Fruit fly (Drosophila melanogaster) whole organism, adult: Measurements from ENCODE around the gene Sf3a1.
A peak's percentile ranks its signal among the peaks of the same experiment; 100 is the strongest.

Experiments
- CG11617 ChIP-seq: fragments of 200-800 bp; sonication (Bioruptor generic); optimal IDR thresholded peaks from 2 replicates; lab custom pipeline; 2017; ENCODE audit warnings: mild to moderate bottlenecking, missing biosample characterization, missing genetic modification reagents, missing genetic modification characterization
- CG12768 ChIP-seq: fragments of 200-800 bp; sonication (Bioruptor generic); optimal IDR thresholded peaks from 2 replicates; lab custom pipeline; 2017; ENCODE audit warnings: missing biosample characterization, missing genetic modification characterization, mild to moderate bottlenecking, moderate library complexity, missing genetic modification reagents
- CG14711 ChIP-seq: fragments of 200-800 bp; sonication (Bioruptor generic); optimal IDR thresholded peaks from 2 replicates; lab custom pipeline; 2018; ENCODE audit warnings: missing biosample characterization, mild to moderate bottlenecking, missing genetic modification characterization, moderate library complexity
- CG1620 ChIP-seq: fragments of 200-800 bp; sonication (Bioruptor generic); optimal IDR thresholded peaks from 2 replicates; lab custom pipeline; 2016; ENCODE audit warnings: missing biosample characterization, missing genetic modification characterization
- CG33017 ChIP-seq: fragments of 200-800 bp; sonication (Bioruptor generic); optimal IDR thresholded peaks from 2 replicates; lab custom pipeline; 2018; ENCODE audit warnings: missing biosample characterization, mild to moderate bottlenecking, missing genetic modification characterization, moderate library complexity
- CG5204 ChIP-seq: fragments of 200-800 bp; sonication (Bioruptor generic); optimal IDR thresholded peaks from 2 replicates; lab custom pipeline; 2016; ENCODE audit warnings: missing biosample characterization, missing genetic modification characterization
- CG7045 ChIP-seq: fragments of 200-800 bp; sonication (Bioruptor generic); optimal IDR thresholded peaks from 2 replicates; lab custom pipeline; 2017; ENCODE audit warnings: missing biosample characterization, mild to moderate bottlenecking, missing genetic modification characterization
- CG7101 ChIP-seq: fragments of 200-800 bp; sonication (Bioruptor generic); optimal IDR thresholded peaks from 2 replicates; lab custom pipeline; 2018; ENCODE audit warnings: missing biosample characterization, mild to moderate bottlenecking, missing genetic modification characterization, moderate library complexity
- Crg-1 ChIP-seq: fragments of 200-800 bp; sonication (Bioruptor generic); optimal IDR thresholded peaks from 2 replicates; lab custom pipeline; 2016; ENCODE audit warnings: missing biosample characterization, missing genetic modification characterization
- Hr96 ChIP-seq: fragments of 200-800 bp; sonication (Bioruptor generic); optimal IDR thresholded peaks from 2 replicates; lab custom pipeline; 2016; ENCODE audit warnings: missing biosample characterization, missing genetic modification characterization
- Mnt ChIP-seq: fragments of 200-800 bp; sonication (Bioruptor generic); optimal IDR thresholded peaks from 2 replicates; lab custom pipeline; 2016; ENCODE audit warnings: missing biosample characterization, mild to moderate bottlenecking, missing genetic modification characterization
- bab1 ChIP-seq: fragments of 200-800 bp; sonication (Bioruptor generic); optimal IDR thresholded peaks from 3 replicates; lab custom pipeline; 2019; ENCODE audit warnings: missing biosample characterization, mild to moderate bottlenecking, missing genetic modification characterization, moderate library complexity
- cic ChIP-seq: fragments of 200-800 bp; sonication (Bioruptor generic); optimal IDR thresholded peaks from 2 replicates; lab custom pipeline; 2017; ENCODE audit warnings: missing biosample characterization, mild to moderate bottlenecking, missing genetic modification characterization, moderate library complexity
- cnc ChIP-seq, 2 experiments: fragments of >200 bp; optimal IDR thresholded peaks; 2 replicates each; lab custom pipeline; 2017
- kay ChIP-seq: fragments of 200-800 bp; sonication (Bioruptor generic); peaks from one replicate; lab custom pipeline; 2016; ENCODE audit warnings: missing biosample characterization, missing genetic modification characterization, borderline replicate concordance
- ovo ChIP-seq: fragments of 200-800 bp; sonication (Bioruptor generic); optimal IDR thresholded peaks from 2 replicates; lab custom pipeline; 2016; ENCODE audit warnings: missing biosample characterization, missing genetic modification characterization
- pad ChIP-seq: fragments of 200-800 bp; sonication (Bioruptor generic); optimal IDR thresholded peaks from 3 replicates; lab custom pipeline; 2017; ENCODE audit warnings: missing biosample characterization, missing genetic modification characterization, mild to moderate bottlenecking, moderate library complexity, missing genetic modification reagents
- tj ChIP-seq: fragments of 200-800 bp; sonication (Bioruptor generic); optimal IDR thresholded peaks from 3 replicates; lab custom pipeline; 2017; ENCODE audit warnings: missing biosample characterization, mild to moderate bottlenecking, missing genetic modification characterization, moderate library complexity
- toe ChIP-seq: fragments of 200-800 bp; sonication (Bioruptor generic); optimal IDR thresholded peaks from 2 replicates; lab custom pipeline; 2016; ENCODE audit warnings: missing biosample characterization, missing genetic modification characterization

Sf3a1 gene

DNA sequence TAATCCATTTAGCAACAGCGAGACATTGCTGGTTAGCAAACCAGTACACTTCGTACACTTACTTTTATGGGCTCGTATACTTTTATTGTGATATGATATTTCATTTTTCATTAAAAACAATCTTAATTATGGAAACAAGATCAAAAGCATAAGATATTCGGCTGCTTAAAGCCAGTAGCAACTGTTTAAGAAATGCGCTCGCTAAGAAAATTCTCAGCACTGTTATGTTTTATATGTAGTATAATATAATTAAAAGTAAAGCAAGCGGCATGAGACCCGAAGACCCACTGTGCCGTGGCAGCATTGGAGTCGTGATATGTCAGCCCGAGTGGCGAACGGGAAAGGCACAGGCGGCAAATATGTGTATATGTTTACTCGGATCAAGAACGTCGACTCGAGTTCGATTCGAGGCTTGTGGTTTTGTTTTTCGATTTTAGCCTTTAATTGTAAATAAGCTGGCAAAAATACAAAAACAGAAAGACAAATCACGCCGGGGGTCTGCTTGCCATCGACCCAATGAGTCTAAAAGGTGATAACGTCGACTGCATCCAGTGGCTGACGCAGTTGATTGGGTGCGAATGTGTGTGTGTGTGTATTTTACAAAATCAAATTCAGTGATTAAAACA is 16.9 kb upstream of the Sf3a1 start:
- TF ChIP-seq CG1620 (GFP tag; lab: Kevin White, UChicago) = no peak
- peak; percentile 36 for TF ChIP-seq kay (GFP tag; lab: Kevin White, UChicago)
- no peak for TF ChIP-seq CG7101 (tag; lab: Kevin White, UChicago)
- no peak for TF ChIP-seq cic (GFP tag; lab: Kevin White, UChicago)
- TF ChIP-seq CG5204 (GFP tag; lab: Kevin White, UChicago) = peak; percentile 7

DNA sequence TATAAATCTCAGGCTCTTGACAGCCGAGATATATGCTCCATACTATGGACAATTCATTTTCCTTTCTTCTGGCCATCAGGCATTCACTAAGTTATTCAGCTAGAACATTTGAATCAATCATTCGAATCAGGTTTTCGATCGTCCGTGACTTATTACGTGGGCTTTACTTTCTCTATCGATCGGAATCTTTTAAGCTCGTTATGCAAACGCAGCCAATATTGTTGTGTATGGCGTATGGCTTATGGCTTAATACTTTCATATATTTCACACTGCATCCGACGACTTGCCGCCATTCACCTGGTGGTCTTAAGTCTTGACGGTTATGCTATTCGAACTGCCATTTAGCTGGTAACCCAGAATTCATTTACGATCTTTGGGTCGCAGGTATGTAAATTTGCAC is 14.0 kb upstream of the Sf3a1 start:
- TF ChIP-seq toe (GFP tag; lab: Kevin White, UChicago) (no peak), CG14711 (tag; lab: Kevin White, UChicago) (no peak), pad (GFP tag; lab: Kevin White, UChicago) (no peak), CG11617 (no peak), CG33017 (tag; lab: Kevin White, UChicago) (no peak), cnc (optimal IDR thresholded peaks at IDR 0.05; lab: Kevin White, UChicago) (no peak), tj (GFP tag; lab: Kevin White, UChicago) (no peak), Mnt (GFP tag; lab: Kevin White, UChicago) (no peak)

DNA sequence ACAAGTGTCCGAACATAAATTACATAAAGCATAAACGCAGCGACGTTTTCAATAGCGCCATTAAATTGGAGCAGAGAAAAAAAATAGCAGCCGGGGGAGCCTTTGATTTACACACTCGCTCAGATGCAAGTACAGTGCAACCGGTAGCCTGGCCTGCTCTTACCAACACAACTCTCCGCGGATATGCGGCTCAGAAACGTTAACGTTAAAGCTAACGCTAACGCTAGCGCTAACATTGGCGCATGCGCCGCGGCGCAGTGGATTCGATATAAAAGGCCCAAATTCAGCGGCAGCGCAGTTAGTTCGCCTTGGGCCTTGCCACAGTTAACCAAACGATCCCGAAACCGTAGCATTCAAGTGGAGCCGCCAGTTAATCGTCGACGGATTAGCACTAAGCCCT is 12.1 kb upstream of the Sf3a1 start, which contains the start of gene Pxd:
TSS of gene Pxd (plus strand) at position 301 of the 400 bp plus-strand sequence.
- no peak for TF ChIP-seq CG7045
- no peak for TF ChIP-seq CG11617
- TF ChIP-seq CG5204 (GFP tag; lab: Kevin White, UChicago) = no peak
- TF ChIP-seq CG12768 = no peak
- TF ChIP-seq ovo (GFP tag; lab: Kevin White, UChicago) = no peak
- no peak for TF ChIP-seq cnc (optimal IDR thresholded peaks at IDR 0.05; lab: Kevin White, UChicago)
- no peak for TF ChIP-seq pad (GFP tag; lab: Kevin White, UChicago)
- no peak for TF ChIP-seq CG7101 (tag; lab: Kevin White, UChicago)
- no peak for TF ChIP-seq CG1620 (GFP tag; lab: Kevin White, UChicago)
- TF ChIP-seq toe (GFP tag; lab: Kevin White, UChicago) = no peak
- TF ChIP-seq CG14711 (tag; lab: Kevin White, UChicago) = no peak
- no peak for TF ChIP-seq Hr96
- TF ChIP-seq kay (GFP tag; lab: Kevin White, UChicago) = no peak
- no peak for TF ChIP-seq bab1 (GFP tag; lab: Kevin White, UChicago)

DNA sequence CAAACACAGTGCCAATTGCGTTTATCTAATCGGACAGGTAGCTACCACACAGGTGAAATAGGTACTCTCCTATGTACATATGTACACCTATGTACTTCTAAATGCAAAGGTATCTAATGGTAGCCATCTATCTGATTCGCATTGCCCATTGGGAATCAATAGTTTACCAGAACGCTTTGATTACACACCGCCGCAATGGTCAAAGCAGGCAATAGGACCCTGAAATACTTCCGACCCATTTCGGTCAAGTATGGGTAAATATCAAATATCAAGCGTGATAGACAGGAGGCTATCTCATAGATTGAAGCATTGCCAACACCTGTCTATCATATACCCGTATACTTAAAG is 6.5 kb upstream of the Sf3a1 start:
- TF ChIP-seq ovo (GFP tag; lab: Kevin White, UChicago) (no peak), pad (GFP tag; lab: Kevin White, UChicago) (no peak), CG7045 (no peak), CG5204 (GFP tag; lab: Kevin White, UChicago) (no peak), Mnt (GFP tag; lab: Kevin White, UChicago) (no peak), cnc (optimal IDR thresholded peaks at IDR 0.05; lab: Kevin White, UChicago) (no peak), CG7101 (tag; lab: Kevin White, UChicago) (no peak), CG12768 (no peak), CG33017 (tag; lab: Kevin White, UChicago) (no peak), cic (GFP tag; lab: Kevin White, UChicago) (no peak), bab1 (GFP tag; lab: Kevin White, UChicago) (no peak), kay (GFP tag; lab: Kevin White, UChicago) (no peak), Hr96 (no peak), Crg-1 (GFP tag; lab: Kevin White, UChicago) (no peak), toe (GFP tag; lab: Kevin White, UChicago) (no peak)

DNA sequence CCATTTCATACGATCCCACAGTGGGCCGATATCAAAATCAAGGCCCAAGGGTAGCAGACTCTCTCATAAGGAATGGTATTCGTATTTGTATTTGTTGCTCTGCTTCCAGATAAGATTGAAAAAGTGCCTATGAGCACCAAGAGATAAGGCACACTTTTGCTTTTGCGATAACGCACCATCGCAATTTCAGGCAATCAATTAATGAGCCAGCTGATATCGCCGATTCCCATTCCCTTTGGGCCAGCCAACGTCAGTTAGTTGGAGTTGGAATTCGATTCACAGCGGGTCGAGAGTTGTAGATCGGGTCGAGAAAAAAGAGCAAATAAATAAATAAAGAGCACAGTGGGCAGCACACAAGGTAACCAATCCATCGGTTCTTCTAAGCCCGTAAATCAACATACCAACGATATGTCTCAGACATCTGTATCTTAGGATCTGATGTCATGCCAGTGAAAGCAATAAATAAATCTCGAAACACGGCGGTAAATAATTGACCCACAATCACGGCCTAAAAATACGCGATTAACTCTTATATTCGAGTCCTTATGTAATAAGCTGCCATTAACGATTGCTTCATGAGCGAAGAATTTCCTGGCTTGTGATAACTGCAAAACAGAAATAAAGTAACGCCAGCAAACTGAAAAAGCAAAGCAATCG is 6.0 kb upstream of the Sf3a1 start, which contains the start of gene CG8907:
TSS of gene CG8907 (plus strand) at position 252 of the 657 bp plus-strand sequence.
- TF ChIP-seq CG33017 (tag; lab: Kevin White, UChicago) (no peak), pad (GFP tag; lab: Kevin White, UChicago) (no peak), CG5204 (GFP tag; lab: Kevin White, UChicago) (no peak), cic (GFP tag; lab: Kevin White, UChicago) (peak; percentile 20), kay (GFP tag; lab: Kevin White, UChicago) (peak; percentile 46)

DNA sequence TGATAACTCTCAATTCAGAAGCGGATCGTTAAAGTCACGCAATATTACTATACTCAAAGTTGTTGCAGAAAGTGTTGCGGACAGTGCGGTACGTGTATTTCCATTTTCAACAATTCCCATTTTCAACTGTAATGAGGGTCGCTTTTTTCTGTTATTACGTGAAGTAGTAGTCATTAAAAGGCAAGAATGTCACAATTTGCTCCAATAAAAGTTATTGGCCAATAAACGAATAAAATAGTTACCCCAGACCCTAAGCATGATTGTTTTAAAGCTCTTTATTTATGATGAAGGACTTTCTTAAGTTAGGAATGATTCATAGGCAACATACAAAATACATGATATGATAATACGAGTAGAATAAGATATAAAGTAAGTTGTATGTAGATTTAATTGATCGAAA is 5.2 kb upstream of the Sf3a1 start:
- no peak for TF ChIP-seq tj (GFP tag; lab: Kevin White, UChicago)

DNA sequence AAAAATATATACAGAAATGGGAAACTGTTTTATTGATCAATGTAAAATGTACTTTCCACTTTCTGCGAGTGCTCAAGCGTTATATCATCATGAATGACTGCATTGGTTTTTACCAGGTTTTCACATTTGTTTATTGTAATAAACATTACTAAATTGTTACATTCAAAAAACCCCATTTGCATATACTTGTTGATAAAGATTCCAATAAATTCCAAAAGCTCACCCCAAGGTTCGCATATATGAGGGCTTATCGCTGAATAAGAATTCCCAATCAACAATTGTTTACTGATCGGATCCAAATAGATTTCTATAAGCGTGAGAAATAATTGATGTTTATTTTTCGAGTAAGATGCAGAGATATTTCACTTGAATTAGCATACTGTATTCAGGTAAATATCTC is 1.3 kb upstream of the Sf3a1 start:
- TF ChIP-seq toe (GFP tag; lab: Kevin White, UChicago) (no peak), CG11617 (no peak), CG14711 (tag; lab: Kevin White, UChicago) (no peak), kay (GFP tag; lab: Kevin White, UChicago) (no peak), cnc (optimal IDR thresholded peaks at IDR 0.05; lab: Kevin White, UChicago) (no peak), Crg-1 (GFP tag; lab: Kevin White, UChicago) (no peak), cic (GFP tag; lab: Kevin White, UChicago) (no peak), CG7045 (no peak), CG7101 (tag; lab: Kevin White, UChicago) (no peak), CG33017 (tag; lab: Kevin White, UChicago) (no peak), CG1620 (GFP tag; lab: Kevin White, UChicago) (no peak), ovo (GFP tag; lab: Kevin White, UChicago) (no peak), pad (GFP tag; lab: Kevin White, UChicago) (no peak), tj (GFP tag; lab: Kevin White, UChicago) (no peak)
